Worm (Caenorhabditis elegans) whole organism, early embryonic: ENCODE measurements around the gene wdr-31.

Experiments used
- ama-1 ChIP-seq: fragments of 150-350 bp; optimal IDR thresholded peaks from 2 replicates; lab custom pipeline; 2014
- flt-1 ChIP-seq: fragments of 200-800 bp; sonication (Bioruptor generic); IDR thresholded peaks from 2 replicates; pipeline ENCODE4 v1.3.6; 2022; ENCODE audit warnings: missing genetic modification characterization, missing compliant biosample characterization
- tbx-11 ChIP-seq: fragments of 200-800 bp; sonication (Bioruptor generic); IDR thresholded peaks from 2 replicates; pipeline ENCODE4 v1.3.6; 2022; ENCODE audit warnings: missing genetic modification characterization, missing compliant biosample characterization
- tbx-37 ChIP-seq: fragments of 200-800 bp; sonication (Bioruptor generic); conservative IDR thresholded peaks from 2 replicates; pipeline ENCODE4 v1.3.6; 2022; ENCODE audit warnings: missing genetic modification reagents, missing genetic modification characterization, missing compliant biosample characterization

DNA sequence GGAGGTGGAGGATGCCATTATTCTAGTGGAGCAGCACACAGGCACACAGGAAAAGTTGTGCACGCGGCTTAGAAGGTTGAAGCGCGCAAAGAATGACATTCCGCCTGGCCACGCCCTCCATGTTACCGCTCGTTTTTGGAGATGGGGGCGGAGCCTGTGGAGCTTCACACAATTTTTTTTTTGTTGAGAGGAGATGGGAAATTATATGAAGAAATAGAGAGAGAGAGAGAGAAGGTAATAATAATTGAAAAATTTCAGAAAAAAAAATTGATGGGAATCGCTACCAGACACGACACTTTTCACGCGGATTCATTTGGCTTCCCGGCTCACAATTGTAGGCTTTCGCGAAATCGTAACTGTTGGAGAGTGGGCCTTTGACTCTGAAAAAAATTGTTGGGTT lies 17.8 kb downstream of the wdr-31 start, which contains the start of gene T05A8.3:
- TF ChIP-seq ama-1 (lab: Kevin White, UChicago) (no peak), tbx-11 (GFP tag; lab: Robert Waterston, UW) (no peak), flt-1 (no peak), tbx-37 (GFP tag; lab: Robert Waterston, UW) (no peak)
